Worm (Caenorhabditis elegans): ENCODE results near the gene F39G3.5.

Gene F39G3.5

DNA sequence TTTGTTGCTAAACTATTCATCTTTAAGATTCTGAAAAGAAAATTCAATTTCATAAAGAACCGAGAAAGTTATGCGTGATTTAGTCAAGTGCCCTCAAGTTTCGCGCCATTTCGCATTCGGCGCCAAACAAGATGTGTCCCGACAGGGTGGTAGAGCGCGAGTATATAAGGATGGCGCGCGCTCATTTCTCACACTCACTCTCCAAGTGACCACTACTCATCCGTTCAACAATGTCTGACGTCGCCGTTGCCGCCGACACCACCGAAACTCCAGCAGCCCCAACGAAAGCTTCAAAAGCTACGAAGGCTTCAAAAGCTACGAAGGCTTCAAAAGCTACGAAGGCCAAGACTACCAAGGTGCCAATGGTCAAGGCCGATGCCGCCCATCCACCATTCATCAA lies 31.7 kb downstream of the F39G3.5 start, which contains the start of gene hil-4 (continued):
- TF ChIP-seq ceh-44 (GFP tag; IDR thresholded peaks at IDR 0.05) (peak; percentile 54; the same call in 1 of the 2 replicates), mdt-29 (GFP tag; IDR thresholded peaks at IDR 0.05) (no peak), D1046.2 (GFP tag; IDR thresholded peaks at IDR 0.05) (no peak), nhr-237 (tag; optimal IDR thresholded peaks at IDR 0.05) (no peak)

DNA sequence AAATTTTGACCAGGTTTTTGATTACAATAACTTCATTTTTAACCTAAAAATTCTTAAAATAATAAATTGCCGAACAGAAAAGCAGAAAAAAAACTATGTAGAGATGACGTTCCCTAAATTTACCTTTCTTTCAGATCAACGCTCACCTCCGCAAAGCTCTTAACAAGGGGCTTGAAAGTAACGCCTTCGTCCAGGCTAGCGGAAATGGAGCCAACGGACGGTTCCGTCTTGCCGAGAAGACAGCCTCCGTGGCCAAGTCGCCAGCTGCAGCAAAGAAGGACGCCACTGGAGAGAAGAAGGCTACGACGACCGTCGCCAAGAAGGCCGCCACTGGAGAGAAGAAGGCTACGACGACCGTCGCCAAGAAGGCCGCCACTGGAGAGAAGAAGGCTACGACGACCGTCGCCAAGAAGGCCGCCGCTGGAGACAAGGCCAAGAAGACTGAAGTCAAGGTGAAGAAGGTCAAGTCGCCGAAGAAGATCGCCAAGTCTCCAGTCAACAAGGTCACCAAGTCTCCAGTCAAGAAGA lies 32.3 kb downstream of the F39G3.5 start:
- peak; percentile 16; the same call in 1 of the 2 replicates for TF ChIP-seq pha-4 (GFP tag; IDR thresholded peaks at IDR 0.05)
- TF ChIP-seq pha-4 (tag; optimal IDR thresholded peaks at IDR 0.05), result no peak
- TF ChIP-seq nhr-77 (tag; optimal IDR thresholded peaks at IDR 0.05), result no peak
- no peak for TF ChIP-seq aha-1 (tag)
- TF ChIP-seq tra-1 (GFP tag; IDR thresholded peaks at IDR 0.05), result no peak
- TF ChIP-seq lsy-2 (tag; optimal IDR thresholded peaks at IDR 0.05), result no peak
- TF ChIP-seq skn-1 (tag; optimal IDR thresholded peaks at IDR 0.05), result no peak
- TF ChIP-seq lin-38 (GFP tag; IDR thresholded peaks at IDR 0.05), result 0 out of 2 replicates have a peak, but pooled peaks have one; percentile 10
- no peak for TF ChIP-seq dve-1 (tag; optimal IDR thresholded peaks at IDR 0.05; ENCODE audit: insufficient read depth)
- peak; percentile 8; the same call in 1 of the 2 replicates for TF ChIP-seq egl-43 (GFP tag; IDR thresholded peaks at IDR 0.05)
- peak; percentile 91 for TF ChIP-seq set-16 (GFP tag; IDR thresholded peaks at IDR 0.05)
- TF ChIP-seq nhr-41 (GFP tag; IDR thresholded peaks at IDR 0.05), result no peak
- TF ChIP-seq madf-5 (GFP tag; IDR thresholded peaks at IDR 0.05), result no peak
- TF ChIP-seq saeg-2 (GFP tag; IDR thresholded peaks at IDR 0.05), result no peak
- TF ChIP-seq nhr-76 (tag; optimal IDR thresholded peaks at IDR 0.05), result no peak

DNA sequence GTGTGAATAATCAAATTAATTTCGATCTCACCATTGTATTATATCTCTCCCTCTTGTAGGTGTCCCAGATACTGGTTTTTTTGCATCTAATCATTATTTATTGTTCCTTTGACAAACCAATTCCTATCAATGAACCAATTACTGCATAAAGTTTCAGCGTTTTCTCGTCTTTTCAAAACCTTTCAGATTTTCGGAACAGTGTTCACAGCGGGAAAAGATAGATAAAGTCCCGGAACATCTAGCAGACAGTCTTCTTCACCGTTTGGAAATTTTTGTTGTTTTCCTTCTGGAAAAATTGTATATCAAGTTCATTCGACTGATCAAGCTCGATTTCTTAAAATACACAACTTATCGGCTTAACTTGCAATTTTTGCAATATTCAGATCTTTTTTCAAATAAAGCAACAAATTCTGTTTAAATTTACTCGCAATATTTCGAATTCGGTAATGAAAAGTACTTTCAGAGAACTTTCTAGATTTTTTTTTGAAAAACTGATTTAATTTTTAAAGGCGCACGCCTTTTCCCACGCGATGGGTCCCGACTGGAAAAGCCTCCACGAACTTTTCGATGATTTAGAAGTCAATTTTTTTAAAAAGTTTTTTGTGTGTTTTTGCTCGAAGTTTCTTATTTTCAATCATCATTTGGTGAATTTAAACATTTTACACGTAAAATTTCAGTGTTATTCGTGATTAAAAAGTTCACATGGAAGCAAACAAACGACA lies 33.1 kb downstream of the F39G3.5 start, which contains the start of gene pgl-3:
Gene pgl-3 (plus strand): TSS at position 672 of the 722 bp plus-strand sequence.
- TF ChIP-seq daf-16 (GFP tag; optimal IDR thresholded peaks at IDR 0.05), result no peak
- TF ChIP-seq daf-16 (tag; optimal IDR thresholded peaks at IDR 0.05), result no peak
- TF ChIP-seq ceh-20 (GFP tag; IDR thresholded peaks at IDR 0.05), result no peak
- TF ChIP-seq daf-12 (tag; optimal IDR thresholded peaks at IDR 0.05), result no peak
- TF ChIP-seq lin-15B (tag; optimal IDR thresholded peaks at IDR 0.05), result no peak
- TF ChIP-seq F49E8.2 (tag; optimal IDR thresholded peaks at IDR 0.05; ENCODE audit: borderline replicate concordance), result peak; percentile 67
- TF ChIP-seq pqm-1 (tag; optimal IDR thresholded peaks at IDR 0.05), result no peak
- 0 out of 2 replicates have a peak, but pooled peaks have one; percentile 48 for TF ChIP-seq dmd-8 (GFP tag; IDR thresholded peaks at IDR 0.05)
- peak; percentile 6 for TF ChIP-seq unc-130 (GFP tag; optimal IDR thresholded peaks at IDR 0.05)

DNA sequence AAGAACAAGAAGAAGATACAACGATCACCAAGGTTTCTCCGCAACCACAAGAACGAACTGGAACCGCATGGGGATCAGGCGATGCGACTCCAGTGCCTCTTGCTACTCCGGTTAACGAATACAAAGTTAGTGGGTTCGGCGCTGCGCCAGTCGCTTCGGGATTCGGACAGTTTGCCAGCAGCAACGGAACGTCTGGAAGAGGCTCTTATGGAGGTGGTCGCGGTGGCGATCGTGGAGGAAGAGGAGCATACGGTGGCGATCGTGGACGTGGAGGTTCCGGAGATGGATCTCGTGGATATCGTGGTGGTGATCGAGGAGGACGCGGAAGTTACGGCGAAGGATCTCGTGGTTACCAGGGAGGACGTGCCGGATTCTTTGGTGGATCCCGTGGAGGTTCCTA lies 35.6 kb downstream of the F39G3.5 start:
- TF ChIP-seq dmd-8 (GFP tag; IDR thresholded peaks at IDR 0.05), result peak; percentile 51; the same call in 1 of the 2 replicates
- no peak for TF ChIP-seq hlh-11 (tag; optimal IDR thresholded peaks at IDR 0.05)
- peak; percentile 86 for TF ChIP-seq set-16 (GFP tag; IDR thresholded peaks at IDR 0.05)
- no peak for TF ChIP-seq lin-39 (tag; optimal IDR thresholded peaks at IDR 0.05)

DNA sequence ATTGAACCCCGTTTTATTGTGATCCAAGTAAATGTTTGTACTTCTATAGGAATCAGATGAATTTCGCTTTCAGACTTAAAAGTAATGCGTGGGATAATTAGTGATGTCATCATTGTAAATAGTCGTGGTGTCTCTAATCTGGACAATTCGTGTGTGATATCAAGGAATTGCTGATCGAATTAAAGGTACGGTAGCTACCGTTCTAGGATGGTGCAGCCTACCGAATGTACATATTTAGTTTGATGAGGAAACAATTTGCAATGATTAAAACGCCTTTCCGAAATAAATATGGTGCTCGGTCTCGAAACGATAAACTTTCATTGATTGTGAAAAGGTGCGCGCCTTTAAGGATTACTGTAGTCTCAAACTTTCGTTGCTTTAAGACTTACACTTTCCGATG lies 36.1 kb downstream of the F39G3.5 start:
- TF ChIP-seq nhr-76 (tag; optimal IDR thresholded peaks at IDR 0.05) (no peak), sdz-12 (GFP tag; optimal IDR thresholded peaks at IDR 0.05) (no peak), ceh-82 (tag; optimal IDR thresholded peaks at IDR 0.05) (no peak), nhr-41 (GFP tag; IDR thresholded peaks at IDR 0.05) (no peak), lin-38 (GFP tag; IDR thresholded peaks at IDR 0.05) (peak; percentile 49; the same call in 1 of the 2 replicates), nhr-6 (tag; optimal IDR thresholded peaks at IDR 0.05) (no peak)

Measured in whole organism, L4 larva.